Worm (Caenorhabditis elegans): ENCODE data around the gene ceh-100.

ceh-100 gene

ce11 chrII:12603667-12604621 lies at the start of gene ceh-100, which contains the start of gene lips-15 (continued):
- TF ChIP-seq mel-28 (tag; optimal IDR thresholded peaks at IDR 0.05; ENCODE audit: borderline replicate concordance) (no peak), pha-4 (tag; optimal IDR thresholded peaks at IDR 0.05) (no peak)

ce11 chrII:12651208-12651607 lies 47.7 kb upstream of the ceh-100 start:
- peak; percentile 28; the same call in 1 of the 2 replicates for TF ChIP-seq F33H1.4 (GFP tag; IDR thresholded peaks at IDR 0.05)

ce11 chrII:12640370-12640769 lies 36.9 kb upstream of the ceh-100 start, which contains the start of gene nhr-235:
Gene nhr-235, plus strand, starts transcription at chrII:12640670.
- TF ChIP-seq nhr-27 (tag; optimal IDR thresholded peaks at IDR 0.05) (no peak), K11D2.4 (GFP tag; IDR thresholded peaks at IDR 0.05) (no peak), madf-6 (GFP tag; IDR thresholded peaks at IDR 0.05) (no peak), nfya-1 (tag; optimal IDR thresholded peaks at IDR 0.05; ENCODE audit: borderline replicate concordance, insufficient read depth) (no peak), hmg-1.2 (GFP tag; IDR thresholded peaks at IDR 0.05) (no peak), sptf-2 (GFP tag; optimal IDR thresholded peaks at IDR 0.05) (no peak), mes-4 (tag; optimal IDR thresholded peaks at IDR 0.05) (no peak), ztf-26 (tag; optimal IDR thresholded peaks at IDR 0.05) (no peak), lag-1 (GFP tag; IDR thresholded peaks at IDR 0.05) (no peak), snpc-4 (GFP tag; optimal IDR thresholded peaks at IDR 0.05) (no peak), snpc-4 (tag; optimal IDR thresholded peaks at IDR 0.05) (no peak), madf-3 (GFP tag; IDR thresholded peaks at IDR 0.05) (no peak), K12H6.12 (tag; optimal IDR thresholded peaks at IDR 0.05) (no peak), madf-10 (tag; optimal IDR thresholded peaks at IDR 0.05) (no peak), T07F8.4 (tag; optimal IDR thresholded peaks at IDR 0.05) (no peak)

ce11 chrII:12636602-12637001 lies 33.1 kb upstream of the ceh-100 start, which contains the start of gene nhr-234:
Gene nhr-234, plus strand, starts transcription at chrII:12636678.
- TF ChIP-seq athp-1 (tag; optimal IDR thresholded peaks at IDR 0.05) (no peak), rpc-1 (optimal IDR thresholded peaks at IDR 0.05) (no peak), rpc-1 (tag; optimal IDR thresholded peaks at IDR 0.05) (no peak), zfh-2 (GFP tag; conservative IDR thresholded peaks at IDR 0.05) (no peak), lsl-1 (GFP tag; optimal IDR thresholded peaks at IDR 0.05) (no peak), nfya-2 (GFP tag; IDR thresholded peaks at IDR 0.05) (no peak), hmg-20 (GFP tag; IDR thresholded peaks at IDR 0.05) (no peak), F55B11.4 (tag; optimal IDR thresholded peaks at IDR 0.05; ENCODE audit: borderline replicate concordance, insufficient read depth) (no peak)

ce11 chrII:12634749-12635318 lies 31.4 kb upstream of the ceh-100 start, which contains the start of gene Y38E10A.17:
Gene Y38E10A.17, minus strand, starts transcription at chrII:12634799.
- no peak for TF ChIP-seq madf-6 (GFP tag; IDR thresholded peaks at IDR 0.05)
- no peak for TF ChIP-seq Y95B8A.8 (GFP tag; IDR thresholded peaks at IDR 0.05)
- no peak for TF ChIP-seq madf-3 (GFP tag; IDR thresholded peaks at IDR 0.05)
- TF ChIP-seq ekl-4 (GFP tag; IDR thresholded peaks at IDR 0.05), result no peak
- TF ChIP-seq rcor-1 (GFP tag; IDR thresholded peaks at IDR 0.05), result no peak
- no peak for TF ChIP-seq nhr-179 (tag; optimal IDR thresholded peaks at IDR 0.05)
- TF ChIP-seq B0019.2 (GFP tag; conservative IDR thresholded peaks at IDR 0.05), result no peak
- no peak for TF ChIP-seq Y56A3A.18 (GFP tag; IDR thresholded peaks at IDR 0.05)
- no peak for TF ChIP-seq rpc-1 (optimal IDR thresholded peaks at IDR 0.05)
- TF ChIP-seq rpc-1 (tag; optimal IDR thresholded peaks at IDR 0.05), result no peak

Measured in whole organism, young adult.